Worm (Caenorhabditis elegans): ENCODE results near the gene sdz-24.

ce11 chrII:701025-701370 is 42.5 kb downstream of the sdz-24 start, which contains the start of gene T02H6.11:
- no peak for TF ChIP-seq mdl-1 (tag; optimal IDR thresholded peaks at IDR 0.05)
- no peak for TF ChIP-seq snpc-4 (tag; optimal IDR thresholded peaks at IDR 0.05)
- TF ChIP-seq lin-13 (GFP tag; optimal IDR thresholded peaks at IDR 0.05), result no peak
- no peak for TF ChIP-seq C34B4.2 (tag; optimal IDR thresholded peaks at IDR 0.05)
- TF ChIP-seq nhr-237 (tag; optimal IDR thresholded peaks at IDR 0.05), result no peak
- no peak for TF ChIP-seq nhr-77 (tag; optimal IDR thresholded peaks at IDR 0.05)
- TF ChIP-seq nhr-84 (tag; optimal IDR thresholded peaks at IDR 0.05), result no peak
- TF ChIP-seq lin-39 (tag; optimal IDR thresholded peaks at IDR 0.05), result no peak
- TF ChIP-seq mep-1 (tag; optimal IDR thresholded peaks at IDR 0.05), result no peak
- TF ChIP-seq sptf-1 (tag; optimal IDR thresholded peaks at IDR 0.05), result no peak
- no peak for TF ChIP-seq zag-1 (tag; optimal IDR thresholded peaks at IDR 0.05)
- TF ChIP-seq ceh-82 (tag; optimal IDR thresholded peaks at IDR 0.05), result no peak
- no peak for TF ChIP-seq Y116A8C.19 (tag; optimal IDR thresholded peaks at IDR 0.05; ENCODE audit: borderline replicate concordance)
